Fruit fly (Drosophila melanogaster) whole organism, embryonic: Measurements from ENCODE around the gene Sf3b3.

Experiments used
- Aef1 ChIP-seq: fragments of 200-800 bp; sonication (Bioruptor generic); IDR thresholded peaks from 3 replicates; pipeline ENCODE4 v1.3.6; 2022; ENCODE audit warnings: missing biosample characterization, missing genetic modification characterization
- B-H2 ChIP-seq: fragments of 200-800 bp; sonication (Bioruptor generic); optimal IDR thresholded peaks from 2 replicates; lab custom pipeline; 2018; ENCODE audit warnings: missing biosample characterization, mild to moderate bottlenecking, missing genetic modification characterization
- BEAF-32 ChIP-seq: fragments of 200-800 bp; sonication (Bioruptor generic); optimal IDR thresholded peaks from 3 replicates; lab custom pipeline; 2017; ENCODE audit warnings: missing biosample characterization, missing genetic modification characterization, mild to moderate bottlenecking, moderate library complexity, missing genetic modification reagents
- CG10565 ChIP-seq: fragments of 200-800 bp; sonication (Bioruptor generic); optimal IDR thresholded peaks from 3 replicates; lab custom pipeline; 2016; ENCODE audit warnings: missing biosample characterization, mild to moderate bottlenecking, missing genetic modification characterization
- CG10654 ChIP-seq: fragments of 200-800 bp; sonication (Bioruptor generic); optimal IDR thresholded peaks from 2 replicates; lab custom pipeline; 2016; ENCODE audit warnings: missing biosample characterization, missing genetic modification characterization
- CG10959 ChIP-seq: fragments of 200-800 bp; sonication (Bioruptor generic); IDR thresholded peaks from 2 replicates; pipeline ENCODE4 v1.3.6; 2022; ENCODE audit warnings: missing biosample characterization, missing genetic modification characterization
- CG11093 ChIP-seq: fragments of 200-800 bp; sonication (Bioruptor generic); IDR thresholded peaks from 3 replicates; pipeline ENCODE4 v1.3.6; 2022; ENCODE audit warnings: missing biosample characterization, missing genetic modification characterization
- CG11247 ChIP-seq: fragments of 200-800 bp; sonication (Bioruptor generic); IDR thresholded peaks from 2 replicates; pipeline ENCODE4 v1.3.6; 2022; ENCODE audit warnings: missing biosample characterization, missing genetic modification characterization
- CG14667 ChIP-seq: fragments of 200-800 bp; sonication (Bioruptor generic); IDR thresholded peaks from 2 replicates; pipeline ENCODE4 v1.3.6; 2022; ENCODE audit warnings: missing biosample characterization, missing genetic modification characterization
- CG15479 ChIP-seq: fragments of 200-800 bp; sonication (Bioruptor generic); optimal IDR thresholded peaks from 3 replicates; lab custom pipeline; 2019; ENCODE audit warnings: missing biosample characterization, mild to moderate bottlenecking, missing genetic modification characterization, moderate library complexity
- CG17361 ChIP-seq: fragments of 200-800 bp; sonication (Bioruptor generic); IDR thresholded peaks from 3 replicates; pipeline ENCODE4 v1.3.6; 2022; ENCODE audit warnings: missing biosample characterization, missing genetic modification characterization
- CG18599 ChIP-seq: fragments of 200-800 bp; sonication (Bioruptor generic); optimal IDR thresholded peaks from 3 replicates; lab custom pipeline; 2017; ENCODE audit warnings: missing biosample characterization, missing genetic modification characterization, mild to moderate bottlenecking, moderate library complexity, missing genetic modification reagents
- CG2116 ChIP-seq: fragments of 200-800 bp; sonication (Bioruptor generic); optimal IDR thresholded peaks from 3 replicates; lab custom pipeline; 2018; ENCODE audit warnings: missing biosample characterization, mild to moderate bottlenecking, missing genetic modification characterization
- CG2199 ChIP-seq: fragments of 200-800 bp; sonication (Bioruptor generic); IDR thresholded peaks from 3 replicates; pipeline ENCODE4 v1.3.6; 2022; ENCODE audit warnings: missing biosample characterization, missing genetic modification characterization
- CG4282 ChIP-seq: fragments of 200-800 bp; sonication (Bioruptor generic); optimal IDR thresholded peaks from 2 replicates; lab custom pipeline; 2016; ENCODE audit warnings: missing biosample characterization, missing genetic modification characterization
- CG4617 ChIP-seq: fragments of 200-800 bp; sonication (Bioruptor generic); optimal IDR thresholded peaks from 3 replicates; lab custom pipeline; 2016; ENCODE audit warnings: missing biosample characterization, missing genetic modification characterization, borderline replicate concordance
- CG6272 ChIP-seq: fragments of 200-800 bp; sonication (Bioruptor generic); IDR thresholded peaks from 2 replicates; pipeline ENCODE4 v1.3.6; 2022; ENCODE audit warnings: missing biosample characterization, missing genetic modification characterization
- CG8388 ChIP-seq: fragments of 200-800 bp; sonication (Bioruptor generic); optimal IDR thresholded peaks from 2 replicates; lab custom pipeline; 2019; ENCODE audit warnings: missing biosample characterization, mild to moderate bottlenecking, missing genetic modification characterization, moderate library complexity
- CrebB ChIP-seq: fragments of 200-800 bp; sonication (Bioruptor generic); optimal IDR thresholded peaks from 3 replicates; lab custom pipeline; 2018; ENCODE audit warnings: missing biosample characterization, mild to moderate bottlenecking, missing genetic modification characterization
- D19B ChIP-seq: fragments of 200-800 bp; sonication (Bioruptor generic); optimal IDR thresholded peaks from 2 replicates; lab custom pipeline; 2017; ENCODE audit warnings: missing biosample characterization, mild to moderate bottlenecking, missing genetic modification characterization
- HLH3B ChIP-seq: fragments of 200-800 bp; sonication (Bioruptor generic); IDR thresholded peaks from 2 replicates; pipeline ENCODE4 v1.3.6; 2022; ENCODE audit warnings: missing biosample characterization, missing genetic modification characterization
- Hand ChIP-seq: fragments of 200-800 bp; sonication (Bioruptor generic); optimal IDR thresholded peaks from 2 replicates; lab custom pipeline; 2017; ENCODE audit warnings: mild to moderate bottlenecking, missing biosample characterization, missing genetic modification reagents, missing genetic modification characterization
- HmgD ChIP-seq: fragments of 200-800 bp; sonication (Bioruptor generic); optimal IDR thresholded peaks from 3 replicates; lab custom pipeline; 2016; ENCODE audit warnings: missing biosample characterization, missing genetic modification characterization
- Kr ChIP-seq: fragments of 200-800 bp; sonication (Bioruptor generic); optimal IDR thresholded peaks from 2 replicates; lab custom pipeline; 2017; ENCODE audit warnings: missing biosample characterization, mild to moderate bottlenecking, missing genetic modification characterization
- NC2β ChIP-seq: fragments of 200-800 bp; sonication (Bioruptor generic); optimal IDR thresholded peaks from 2 replicates; lab custom pipeline; 2016; ENCODE audit warnings: missing biosample characterization, missing genetic modification characterization
- NfI ChIP-seq: fragments of 200-800 bp; sonication (Bioruptor generic); optimal IDR thresholded peaks from 3 replicates; lab custom pipeline; 2018; ENCODE audit warnings: missing biosample characterization, mild to moderate bottlenecking, missing genetic modification characterization, moderate library complexity
- Oaz ChIP-seq: fragments of 200-800 bp; sonication (Bioruptor generic); IDR thresholded peaks from 2 replicates; pipeline ENCODE4 v1.3.6; 2022; ENCODE audit warnings: missing biosample characterization, missing genetic modification characterization
- Oli ChIP-seq: fragments of 200-800 bp; sonication (Bioruptor generic); optimal IDR thresholded peaks from 2 replicates; lab custom pipeline; 2018; ENCODE audit warnings: missing biosample characterization, mild to moderate bottlenecking, missing genetic modification characterization, moderate library complexity
- Ravus ChIP-seq: fragments of 200-800 bp; sonication (Bioruptor generic); IDR thresholded peaks from 2 replicates; pipeline ENCODE4 v1.3.6; 2022; ENCODE audit warnings: missing biosample characterization, missing genetic modification characterization
- ase ChIP-seq: fragments of 200-800 bp; sonication (Bioruptor generic); IDR thresholded peaks from 3 replicates; pipeline ENCODE4 v1.3.6; 2022; ENCODE audit warnings: missing biosample characterization, missing genetic modification characterization
- bigmax ChIP-seq: fragments of 200-800 bp; sonication (Bioruptor generic); optimal IDR thresholded peaks from 2 replicates; lab custom pipeline; 2018; ENCODE audit warnings: missing biosample characterization, mild to moderate bottlenecking, missing genetic modification characterization
- chn ChIP-seq: fragments of 200-800 bp; sonication (Bioruptor generic); optimal IDR thresholded peaks from 2 replicates; lab custom pipeline; 2016; ENCODE audit warnings: missing biosample characterization, missing genetic modification characterization
- cwo ChIP-seq: fragments of 200-800 bp; sonication (Bioruptor generic); optimal IDR thresholded peaks from 3 replicates; lab custom pipeline; 2017; ENCODE audit warnings: missing biosample characterization, missing genetic modification characterization, mild to moderate bottlenecking, moderate library complexity, missing genetic modification reagents
- disco-r ChIP-seq: fragments of 200-800 bp; sonication (Bioruptor generic); optimal IDR thresholded peaks from 2 replicates; lab custom pipeline; 2016; ENCODE audit warnings: missing biosample characterization, missing genetic modification characterization
- dm ChIP-seq: fragments of 200-800 bp; sonication (Bioruptor generic); optimal IDR thresholded peaks from 3 replicates; lab custom pipeline; 2016; ENCODE audit warnings: missing biosample characterization, missing genetic modification characterization
- dysf ChIP-seq: fragments of 200-800 bp; sonication (Bioruptor generic); IDR thresholded peaks from 3 replicates; pipeline ENCODE4 v1.3.6; 2022; ENCODE audit warnings: missing biosample characterization, missing genetic modification characterization
- gcm ChIP-seq: fragments of 200-800 bp; sonication (Bioruptor generic); optimal IDR thresholded peaks from 2 replicates; lab custom pipeline; 2019; ENCODE audit warnings: missing biosample characterization, mild to moderate bottlenecking, missing genetic modification characterization, moderate library complexity
- her ChIP-seq: fragments of 200-800 bp; sonication (Bioruptor generic); optimal IDR thresholded peaks from 2 replicates; lab custom pipeline; 2016; ENCODE audit warnings: missing biosample characterization, missing genetic modification characterization
- nmo ChIP-seq: fragments of 200-800 bp; sonication (Bioruptor generic); optimal IDR thresholded peaks from 2 replicates; lab custom pipeline; 2018; ENCODE audit warnings: missing biosample characterization, mild to moderate bottlenecking, missing genetic modification characterization, moderate library complexity
- odd ChIP-seq: fragments of 200-800 bp; sonication (Bioruptor generic); optimal IDR thresholded peaks from 2 replicates; lab custom pipeline; 2017; ENCODE audit warnings: missing biosample characterization, mild to moderate bottlenecking, missing genetic modification characterization
- pita ChIP-seq: fragments of 200-800 bp; sonication (Bioruptor generic); optimal IDR thresholded peaks from 2 replicates; lab custom pipeline; 2017; ENCODE audit warnings: missing biosample characterization, mild to moderate bottlenecking, missing genetic modification characterization
- pum ChIP-seq: fragments of 200-800 bp; sonication (Bioruptor generic); optimal IDR thresholded peaks from 2 replicates; lab custom pipeline; 2016; ENCODE audit warnings: missing biosample characterization, missing genetic modification characterization
- ranshi ChIP-seq: fragments of 200-800 bp; sonication (Bioruptor generic); IDR thresholded peaks from 2 replicates; pipeline ENCODE4 v1.3.6; 2022; ENCODE audit warnings: missing biosample characterization, missing genetic modification characterization
- run ChIP-seq: fragments of 200-800 bp; sonication (Bioruptor generic); optimal IDR thresholded peaks from 3 replicates; lab custom pipeline; 2018; ENCODE audit warnings: missing biosample characterization, mild to moderate bottlenecking, missing genetic modification characterization
- sd ChIP-seq: fragments of 200-800 bp; sonication (Bioruptor generic); optimal IDR thresholded peaks from 3 replicates; lab custom pipeline; 2018; ENCODE audit warnings: missing biosample characterization, mild to moderate bottlenecking, missing genetic modification characterization, moderate library complexity
- slp2 ChIP-seq: fragments of 200-800 bp; sonication (Bioruptor generic); optimal IDR thresholded peaks from 2 replicates; lab custom pipeline; 2016; ENCODE audit warnings: missing biosample characterization, missing genetic modification characterization
- stwl ChIP-seq: fragments of 200-800 bp; sonication (Bioruptor generic); optimal IDR thresholded peaks from 3 replicates; lab custom pipeline; 2018; ENCODE audit warnings: missing biosample characterization, mild to moderate bottlenecking, missing genetic modification characterization, moderate library complexity
- zen2 ChIP-seq: fragments of 200-800 bp; sonication (Bioruptor generic); IDR thresholded peaks from 3 replicates; pipeline ENCODE4 v1.3.6; 2022; ENCODE audit warnings: missing biosample characterization, missing genetic modification characterization; ENCODE audit not compliant: partially characterized antibody

Sf3b3 gene

DNA sequence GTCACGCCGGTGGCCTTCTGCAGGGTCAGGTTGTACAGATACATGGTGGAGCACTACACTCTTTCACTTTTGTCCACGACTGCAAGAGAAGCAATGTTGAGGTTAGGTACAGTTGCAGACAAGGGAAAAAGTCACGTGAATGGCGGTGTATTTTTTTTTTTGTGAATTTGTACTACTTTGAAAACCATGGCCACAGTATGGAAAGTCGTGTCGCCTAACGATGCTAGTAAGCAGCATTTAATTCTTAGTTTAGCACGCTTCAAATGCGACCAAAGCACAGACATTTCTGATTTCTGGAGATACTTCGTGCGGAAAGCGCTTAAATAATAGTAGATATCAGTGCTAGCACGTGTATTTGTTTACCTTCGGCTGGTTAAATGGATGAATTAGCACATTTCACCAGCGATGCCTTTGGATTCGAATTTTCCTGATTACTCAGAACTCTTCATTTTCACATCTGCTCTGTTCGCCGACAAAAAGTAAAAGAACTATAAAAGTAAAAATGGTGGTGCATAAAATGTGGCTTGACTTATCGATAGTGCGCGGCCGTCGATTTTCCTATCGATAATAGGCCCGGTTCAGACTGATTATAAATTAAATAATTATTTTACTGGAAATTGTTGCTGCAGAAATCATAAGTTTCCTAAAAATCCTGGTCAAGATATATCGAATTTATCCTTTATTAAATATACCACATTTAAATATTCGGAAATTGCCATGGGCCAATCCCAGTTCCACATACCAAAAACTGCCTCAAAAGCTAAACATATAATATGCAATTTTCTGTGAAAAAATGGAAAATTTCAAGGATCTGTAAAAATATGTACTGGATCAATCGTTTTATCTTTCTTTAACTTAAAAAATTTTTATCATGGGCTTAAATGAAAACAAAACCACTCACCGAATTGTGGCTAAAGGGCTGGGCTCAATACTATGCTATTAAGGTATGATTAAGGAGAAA, at the start of gene Sf3b3 (continued):
- TF ChIP-seq Oaz (GFP tag; lab: Robert Waterston, UW) (no peak), CG10959 (GFP tag; lab: Robert Waterston, UW) (no peak), ranshi (0 out of 2 replicates have a peak, but pooled peaks have one; percentile 21), CG2116 (no peak), slp2 (no peak), CG10654 (no peak), her (GFP tag; lab: Kevin White, UChicago) (no peak), CG4617 (GFP tag; lab: Kevin White, UChicago) (no peak), pum (GFP tag; lab: Kevin White, UChicago) (no peak), CG2199 (0 out of 3 replicates have a peak, but pooled peaks have one; percentile 44), chn (GFP tag; lab: Kevin White, UChicago) (no peak), B-H2 (no peak), CG11247 (GFP tag; lab: Robert Waterston, UW) (peak; percentile 8; the same call in 1 of the 2 replicates), NfI (GFP tag; lab: Kevin White, UChicago) (no peak), dm (GFP tag; lab: Kevin White, UChicago) (peak; percentile 81), CG15479 (GFP tag; lab: Kevin White, UChicago) (no peak), bigmax (GFP tag; lab: Kevin White, UChicago) (peak; percentile 91), odd (GFP tag; lab: Kevin White, UChicago) (no peak), CG14667 (peak; percentile 19; the same call in 1 of the 2 replicates), Oli (tag; lab: Kevin White, UChicago) (no peak), NC2β (no peak), run (no peak), zen2 (GFP tag; lab: Robert Waterston, UW) (peak; percentile 47; the same call in 1 of the 3 replicates), Hand (GFP tag; lab: Kevin White, UChicago) (no peak), gcm (GFP tag; lab: Kevin White, UChicago) (no peak), cwo (GFP tag; lab: Kevin White, UChicago) (peak; percentile 28), CG10565 (GFP tag; lab: Kevin White, UChicago) (no peak), Aef1 (GFP tag; lab: Robert Waterston, UW) (no peak), pita (no peak), sd (tag; lab: Kevin White, UChicago) (no peak), CG6272 (GFP tag; lab: Robert Waterston, UW) (0 out of 2 replicates have a peak, but pooled peaks have one; percentile 34), CG17361 (GFP tag; lab: Robert Waterston, UW) (peak; percentile 30; the same call in 1 of the 3 replicates), ase (no peak), stwl (tag; lab: Kevin White, UChicago) (no peak), CG8388 (no peak), disco-r (GFP tag; lab: Kevin White, UChicago) (no peak), BEAF-32 (GFP tag; lab: Kevin White, UChicago) (peak; percentile 69), CG18599 (GFP tag; lab: Kevin White, UChicago) (no peak), HmgD (GFP tag; lab: Kevin White, UChicago) (no peak), HLH3B (GFP tag; lab: Robert Waterston, UW) (peak; percentile 36; the same call in 1 of the 2 replicates), CG11093 (GFP tag; lab: Robert Waterston, UW) (no peak), dysf (GFP tag; lab: Robert Waterston, UW) (0 out of 3 replicates have a peak, but pooled peaks have one; percentile 33), Ravus (GFP tag; lab: Robert Waterston, UW) (no peak), nmo (GFP tag; lab: Kevin White, UChicago) (no peak), Kr (GFP tag; lab: Kevin White, UChicago) (no peak), CrebB (no peak), D19B (GFP tag; lab: Kevin White, UChicago) (no peak), CG4282 (GFP tag; lab: Kevin White, UChicago) (no peak)
